Fruit fly (Drosophila melanogaster): ENCODE measurements around the gene CG44153.
A peak's percentile ranks its signal among the peaks of the same experiment; 100 is the strongest.

CG44153 gene

dm6 chr2L:10200847-10201246 is 20.8 kb upstream of the CG44153 start, which contains the start of the genes Ripalpha and RpL7 (continued):
- TF ChIP-seq CG2116 (GFP tag; optimal IDR thresholded peaks at IDR 0.05) (peak; percentile 100), CG11560 (tag; IDR thresholded peaks at IDR 0.05) (peak; percentile 73; the same call in 2 of the 3 replicates), cato (GFP tag; optimal IDR thresholded peaks at IDR 0.05; ENCODE audit: borderline replicate concordance) (peak; percentile 95), CG9932 (GFP tag; IDR thresholded peaks at IDR 0.05) (peak; percentile 98), CG6272 (GFP tag; IDR thresholded peaks at IDR 0.05) (peak; percentile 94), fd102C (GFP tag; optimal IDR thresholded peaks at IDR 0.05) (peak; percentile 97), CG11696 (GFP tag; IDR thresholded peaks at IDR 0.05) (peak; percentile 83), en (GFP tag; optimal IDR thresholded peaks at IDR 0.05) (peak; percentile 98), CG1602 (GFP tag; optimal IDR thresholded peaks at IDR 0.05) (peak; percentile 92), CG4617 (GFP tag; optimal IDR thresholded peaks at IDR 0.05; ENCODE audit: borderline replicate concordance) (peak; percentile 99), CG8944 (GFP tag; optimal IDR thresholded peaks at IDR 0.05) (peak; percentile 98), crc (GFP tag; optimal IDR thresholded peaks at IDR 0.05) (peak; percentile 96), unc-4 (GFP tag; IDR thresholded peaks at IDR 0.05; ENCODE audit: partially characterized antibody) (peak; percentile 90), NK7.1 (GFP tag; optimal IDR thresholded peaks at IDR 0.05) (peak; percentile 95), sc (optimal IDR thresholded peaks at IDR 0.05) (no peak), sc (GFP tag; optimal IDR thresholded peaks at IDR 0.05) (peak; percentile 96), maf-S (GFP tag; optimal IDR thresholded peaks at IDR 0.05) (peak; percentile 98), gem (tag; optimal IDR thresholded peaks at IDR 0.05) (peak; percentile 85), ara (GFP tag; IDR thresholded peaks at IDR 0.05) (peak; percentile 96), Nf-YC (tag; optimal IDR thresholded peaks at IDR 0.05) (peak; percentile 81), oc (tag; optimal IDR thresholded peaks at IDR 0.05) (peak; percentile 94), CG17328 (GFP tag; IDR thresholded peaks at IDR 0.05) (peak; percentile 98), CG3281 (GFP tag; optimal IDR thresholded peaks at IDR 0.05) (peak; percentile 98), bigmax (GFP tag; optimal IDR thresholded peaks at IDR 0.05) (peak; percentile 92), Dip3 (GFP tag; optimal IDR thresholded peaks at IDR 0.05) (peak; percentile 97), CG11456 (GFP tag; IDR thresholded peaks at IDR 0.05) (peak; percentile 99), CG9817 (tag; optimal IDR thresholded peaks at IDR 0.05) (peak; percentile 97), BtbVII (GFP tag; optimal IDR thresholded peaks at IDR 0.05) (peak; percentile 98), az2 (GFP tag; optimal IDR thresholded peaks at IDR 0.05) (peak; percentile 96), Hr3 (GFP tag; optimal IDR thresholded peaks at IDR 0.05) (peak; percentile 93), CG18599 (GFP tag; optimal IDR thresholded peaks at IDR 0.05) (peak; percentile 98), shn (GFP tag; optimal IDR thresholded peaks at IDR 0.05) (peak; percentile 99), CG6654 (GFP tag; optimal IDR thresholded peaks at IDR 0.05) (peak; percentile 90), Stat92E (GFP tag; optimal IDR thresholded peaks at IDR 0.05) (peak in 1 of 3 experiments; percentile 58), E2f2 (GFP tag; IDR thresholded peaks at IDR 0.05) (peak; percentile 89), CG18476 (GFP tag; optimal IDR thresholded peaks at IDR 0.05) (peak; percentile 92), HLHmδ (GFP tag; optimal IDR thresholded peaks at IDR 0.05) (peak; percentile 100), tna (GFP tag; IDR thresholded peaks at IDR 0.05; ENCODE audit: partially characterized antibody) (peak; percentile 92), ac (GFP tag; optimal IDR thresholded peaks at IDR 0.05) (peak; percentile 96), Ets65A (GFP tag) (peak; percentile 100), H2.0 (GFP tag; IDR thresholded peaks at IDR 0.05) (peak; percentile 94), CG7987 (GFP tag; optimal IDR thresholded peaks at IDR 0.05) (peak; percentile 100), ftz-f1 (GFP tag; optimal IDR thresholded peaks at IDR 0.05) (peak; percentile 97), Jarid2 (GFP tag; optimal IDR thresholded peaks at IDR 0.05) (peak; percentile 93), CG34224 (GFP tag; IDR thresholded peaks at IDR 0.05; ENCODE audit: partially characterized antibody) (peak; percentile 84), CG12219 (GFP tag; optimal IDR thresholded peaks at IDR 0.05) (peak; percentile 95), eve (GFP tag; optimal IDR thresholded peaks at IDR 0.05) (no peak), tgo (GFP tag; IDR thresholded peaks at IDR 0.05) (peak; percentile 92), Gug (GFP tag; IDR thresholded peaks at IDR 0.05) (peak; percentile 88; the same call in 3 of the 4 replicates), Nf-YB (GFP tag; optimal IDR thresholded peaks at IDR 0.05) (peak; percentile 84), CG17186 (GFP tag; optimal IDR thresholded peaks at IDR 0.05) (peak; percentile 99)

Measured in whole organism, embryonic.